Worm (Caenorhabditis elegans) whole organism, young adult: ENCODE data around the gene Y50D7A.1.

Experiments
- Y53G8AR.9 ChIP-seq: fragments of 200-800 bp; sonication (Bioruptor generic); conservative IDR thresholded peaks from 2 replicates; pipeline ENCODE4 v1.3.6; 2022; ENCODE audit warnings: missing genetic modification reagents, missing genetic modification characterization, missing compliant biosample characterization
- Y56A3A.18 ChIP-seq: fragments of 200-800 bp; sonication (Bioruptor generic); IDR thresholded peaks from 2 replicates; pipeline ENCODE4 v1.3.6; 2022; ENCODE audit warnings: missing genetic modification reagents, missing genetic modification characterization, missing compliant biosample characterization
- Y79H2A.3 ChIP-seq: fragments of 200-800 bp; sonication (Bioruptor generic); conservative IDR thresholded peaks from 2 replicates; pipeline ENCODE4 v1.3.6; 2022; ENCODE audit warnings: missing genetic modification reagents, missing genetic modification characterization, missing compliant biosample characterization
- ama-1 ChIP-seq, 3 experiments: fragments of 150-350 bp in 1 of 3; sonication (generic microtip) in 2 of 3; optimal IDR thresholded peaks; 2 replicates each; lab custom pipeline; 2014 to 2018; ENCODE audit warnings: missing biosample characterization in 2 of 3, missing genetic modification characterization in 2 of 3, missing genetic modification reagents in 2 of 3
- attf-6 ChIP-seq: fragments of 200-800 bp; sonication (Bioruptor generic); IDR thresholded peaks from 2 replicates; pipeline ENCODE4 v1.3.6; 2022; ENCODE audit warnings: missing genetic modification reagents, missing genetic modification characterization, missing compliant biosample characterization
- efl-1 ChIP-seq: fragments of 150-350 bp; optimal IDR thresholded peaks from 2 replicates; lab custom pipeline; 2014; ENCODE audit warnings: missing biosample characterization, missing genetic modification reagents, missing genetic modification characterization
- egl-44 ChIP-seq: fragments of 200-800 bp; sonication (Bioruptor generic); IDR thresholded peaks from 2 replicates; pipeline ENCODE4 v1.3.6; 2022; ENCODE audit warnings: missing genetic modification reagents, missing genetic modification characterization, missing compliant biosample characterization
- nfya-1 ChIP-seq: sonication (generic microtip); optimal IDR thresholded peaks from 2 replicates; lab custom pipeline; 2017; ENCODE audit warnings: antibody characterized with exemption, missing compliant biosample characterization, missing genetic modification characterization, borderline replicate concordance; ENCODE audit not compliant: insufficient read depth
- unc-62 ChIP-seq: fragments of 150-350 bp; optimal IDR thresholded peaks from 2 replicates; lab custom pipeline; 2014; ENCODE audit warnings: missing biosample characterization, missing genetic modification reagents, missing genetic modification characterization
- xnd-1 ChIP-seq: sonication (generic microtip); optimal IDR thresholded peaks from 2 replicates; lab custom pipeline; 2016; ENCODE audit warnings: missing genotype, missing genetic modification reagents, missing genetic modification characterization, missing compliant biosample characterization
- zim-3 ChIP-seq: sonication (generic microtip); optimal IDR thresholded peaks from 2 replicates; lab custom pipeline; 2017; ENCODE audit warnings: mild to moderate bottlenecking, missing genetic modification characterization, moderate library complexity, missing compliant biosample characterization
- ztf-3 ChIP-seq: fragments of 200-800 bp; sonication (Bioruptor generic); optimal IDR thresholded peaks from 2 replicates; lab custom pipeline; 2018; ENCODE audit warnings: mild to moderate bottlenecking, missing genetic modification characterization, missing compliant biosample characterization

- no peak for TF ChIP-seq efl-1 (GFP tag; lab: Kevin White, UChicago)
- TF ChIP-seq unc-62, result no peak
- no peak for TF ChIP-seq xnd-1 (tag; lab: Kevin White, UChicago)
- TF ChIP-seq egl-44 (GFP tag; lab: Robert Waterston, UW), result no peak
- TF ChIP-seq attf-6, result no peak
- no peak for TF ChIP-seq zim-3 (tag; lab: Kevin White, UChicago)
- no peak for TF ChIP-seq ztf-3 (GFP tag; lab: Kevin White, UChicago)
- no peak for TF ChIP-seq Y79H2A.3 (GFP tag; lab: Robert Waterston, UW)
- TF ChIP-seq nfya-1 (tag; lab: Kevin White, UChicago), result no peak
- no peak for TF ChIP-seq Y53G8AR.9 (GFP tag; lab: Robert Waterston, UW)
- TF ChIP-seq ama-1 (optimal IDR thresholded peaks at IDR 0.05; lab: Kevin White, UChicago), result no peak
- no peak for TF ChIP-seq ama-1 (GFP tag; optimal IDR thresholded peaks at IDR 0.05; lab: Kevin White, UChicago)
- TF ChIP-seq Y56A3A.18 (GFP tag; lab: Robert Waterston, UW), result no peak
Measured at ce11 chrIII:264790-265189, 27.6 kb upstream of the Y50D7A.1 start, which contains the start of gene xpd-1.
